Worm (Caenorhabditis elegans): ENCODE results near the gene clec-208.

- TF ChIP-seq hmg-20 (GFP tag; IDR thresholded peaks at IDR 0.05) (no peak), zim-3 (tag; optimal IDR thresholded peaks at IDR 0.05) (no peak), unc-62 (GFP tag; optimal IDR thresholded peaks at IDR 0.05) (no peak), dpff-1 (tag; optimal IDR thresholded peaks at IDR 0.05) (no peak), pbrm-1 (GFP tag; IDR thresholded peaks at IDR 0.05) (no peak), hlh-26 (GFP tag; conservative IDR thresholded peaks at IDR 0.05) (no peak), cebp-2 (GFP tag; IDR thresholded peaks at IDR 0.05) (no peak)
Observed at ce11 chrV:2118574-2118973, 20.8 kb downstream of the clec-208 start, which contains the start of gene bgnt-1.2.

Data from whole organism, young adult.